Fruit fly (Drosophila melanogaster) whole organism, pupa: ENCODE results near the gene CG13928.
A peak's percentile ranks its signal among the peaks of the same experiment; 100 is the strongest.

Experiments used
- CG10348 ChIP-seq: fragments of 200-800 bp; sonication (Bioruptor generic); IDR thresholded peaks from 2 replicates; pipeline ENCODE4 v1.3.6; 2022; ENCODE audit warnings: missing biosample characterization, missing genetic modification characterization
- CG12605 ChIP-seq: fragments of 200-800 bp; sonication (Bioruptor generic); IDR thresholded peaks from 2 replicates; pipeline ENCODE4 v1.3.6; 2022; ENCODE audit warnings: missing biosample characterization, missing genetic modification characterization
- CG13204 ChIP-seq: fragments of 200-800 bp; sonication (Bioruptor generic); optimal IDR thresholded peaks from 2 replicates; lab custom pipeline; 2018; ENCODE audit warnings: missing biosample characterization, mild to moderate bottlenecking, missing genetic modification characterization, moderate library complexity
- CG14655 ChIP-seq: fragments of 200-800 bp; sonication (Bioruptor generic); optimal IDR thresholded peaks from 3 replicates; lab custom pipeline; 2017; ENCODE audit warnings: mild to moderate bottlenecking, missing biosample characterization, missing genetic modification reagents, missing genetic modification characterization
- CG15710 ChIP-seq: fragments of 200-800 bp; sonication (Bioruptor generic); optimal IDR thresholded peaks from 2 replicates; lab custom pipeline; 2018; ENCODE audit warnings: missing biosample characterization, mild to moderate bottlenecking, missing genetic modification characterization, moderate library complexity
- CG17806 ChIP-seq: fragments of 200-800 bp; sonication (Bioruptor generic); optimal IDR thresholded peaks from 2 replicates; lab custom pipeline; 2018; ENCODE audit warnings: missing biosample characterization, mild to moderate bottlenecking, missing genetic modification characterization, moderate library complexity
- CG32121 ChIP-seq: fragments of 200-800 bp; sonication (Bioruptor generic); IDR thresholded peaks from 2 replicates; pipeline ENCODE4 v1.3.6; 2022; ENCODE audit warnings: missing biosample characterization, missing genetic modification characterization
- CG34367 ChIP-seq: fragments of 200-800 bp; sonication (Bioruptor generic); optimal IDR thresholded peaks from 2 replicates; lab custom pipeline; 2018; ENCODE audit warnings: missing biosample characterization, mild to moderate bottlenecking, missing genetic modification characterization
- CG4496 ChIP-seq: fragments of 200-800 bp; sonication (Bioruptor generic); IDR thresholded peaks from 3 replicates; pipeline ENCODE4 v1.3.6; 2022; ENCODE audit warnings: missing biosample characterization, missing genetic modification characterization
- CG8159 ChIP-seq: fragments of 200-800 bp; sonication (Bioruptor generic); optimal IDR thresholded peaks from 3 replicates; lab custom pipeline; 2018; ENCODE audit warnings: missing biosample characterization, mild to moderate bottlenecking, missing genetic modification characterization, moderate library complexity
- CG8301 ChIP-seq: fragments of 200-800 bp; sonication (Bioruptor generic); optimal IDR thresholded peaks from 2 replicates; lab custom pipeline; 2018; ENCODE audit warnings: missing biosample characterization, mild to moderate bottlenecking, missing genetic modification characterization
- CG9948 ChIP-seq: fragments of 200-800 bp; sonication (Bioruptor generic); optimal IDR thresholded peaks from 2 replicates; lab custom pipeline; 2018; ENCODE audit warnings: missing biosample characterization, mild to moderate bottlenecking, missing genetic modification characterization, moderate library complexity
- D1 ChIP-seq: fragments of 200-800 bp; sonication (Bioruptor generic); optimal IDR thresholded peaks from 2 replicates; lab custom pipeline; 2018; ENCODE audit warnings: missing biosample characterization, mild to moderate bottlenecking, missing genetic modification characterization, moderate library complexity
- EcR ChIP-seq: fragments of 200-800 bp; sonication (Bioruptor generic); optimal IDR thresholded peaks from 3 replicates; lab custom pipeline; 2019; ENCODE audit warnings: missing biosample characterization, missing genetic modification characterization, mild to moderate bottlenecking, moderate library complexity, missing genetic modification reagents
- Ets98B ChIP-seq: fragments of 200-800 bp; sonication (Bioruptor generic); IDR thresholded peaks from 2 replicates; pipeline ENCODE4 v1.3.6; 2022; ENCODE audit warnings: missing biosample characterization, missing genetic modification characterization
- Pif1A ChIP-seq: fragments of 200-800 bp; sonication (Bioruptor generic); optimal IDR thresholded peaks from 3 replicates; lab custom pipeline; 2016; ENCODE audit warnings: missing biosample characterization, missing genetic modification characterization
- Pif1B ChIP-seq: fragments of 200-800 bp; sonication (Bioruptor generic); optimal IDR thresholded peaks from 3 replicates; lab custom pipeline; 2016; ENCODE audit warnings: missing biosample characterization, missing genetic modification characterization
- Snoo ChIP-seq: fragments of 200-800 bp; sonication (Bioruptor generic); optimal IDR thresholded peaks from 3 replicates; lab custom pipeline; 2017; ENCODE audit warnings: missing biosample characterization, mild to moderate bottlenecking, missing genetic modification characterization, inconsistent platforms
- fd96Ca ChIP-seq: fragments of 200-800 bp; sonication (Bioruptor generic); IDR thresholded peaks from 3 replicates; pipeline ENCODE4 v1.3.6; 2022; ENCODE audit warnings: missing biosample characterization, missing genetic modification characterization
- gl ChIP-seq: fragments of 200-800 bp; sonication (Bioruptor generic); optimal IDR thresholded peaks from 2 replicates; lab custom pipeline; 2018; ENCODE audit warnings: missing biosample characterization, mild to moderate bottlenecking, missing genetic modification characterization
- rn ChIP-seq: fragments of 200-800 bp; sonication (Bioruptor generic); IDR thresholded peaks from 2 replicates; pipeline ENCODE4 v1.3.6; 2022; ENCODE audit warnings: missing biosample characterization, missing genetic modification characterization

The CG13928 gene

DNA sequence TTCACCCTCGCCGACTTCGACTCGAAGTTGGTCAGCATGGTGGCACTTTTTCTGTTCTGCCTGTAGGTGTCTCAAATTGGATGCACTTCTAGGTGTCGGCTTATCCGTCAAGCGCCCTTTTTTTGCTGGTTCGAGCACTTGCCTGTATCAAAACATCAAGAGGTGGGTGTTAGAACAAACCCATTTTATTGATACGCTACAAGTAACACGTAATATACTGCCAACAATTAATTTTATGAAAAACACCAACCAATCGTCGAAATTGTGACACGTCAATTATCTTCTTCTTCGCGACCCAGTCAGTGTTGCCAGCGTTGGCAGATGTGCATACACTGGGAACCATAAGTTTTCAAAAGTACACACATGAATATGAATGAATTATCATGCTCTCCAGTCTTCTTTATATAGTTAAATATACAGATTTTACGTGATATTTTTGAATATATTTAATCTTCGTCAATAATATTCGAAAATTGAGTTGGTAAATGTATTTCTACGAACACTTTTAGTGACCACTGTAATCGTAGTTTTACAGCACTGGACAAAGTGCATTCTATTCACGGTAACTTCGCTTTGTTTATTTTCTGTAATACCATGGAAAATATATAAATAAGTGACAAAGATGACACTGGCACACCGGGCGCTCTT is 16.9 kb upstream of the CG13928 start, which contains the start of the genes alphaCOP and CG13919:
Gene alphaCOP, minus strand, starts transcription at position 280 of the 648 bp plus-strand sequence.
Gene CG13919, plus strand, starts transcription at position 548 of the 648 bp plus-strand sequence.
- TF ChIP-seq CG32121 (GFP tag; lab: Robert Waterston, UW) (peak; percentile 98), CG14655 (GFP tag; lab: Kevin White, UChicago) (peak; percentile 94), D1 (tag; lab: Kevin White, UChicago) (no peak), CG13204 (GFP tag; lab: Kevin White, UChicago) (no peak), CG34367 (peak; percentile 97), Snoo (tag; lab: Kevin White, UChicago) (peak; percentile 98), CG4496 (GFP tag; lab: Robert Waterston, UW) (peak; percentile 98), CG12605 (peak; percentile 95), CG15710 (tag; lab: Kevin White, UChicago) (peak; percentile 98), CG10348 (peak; percentile 91), CG17806 (tag; lab: Kevin White, UChicago) (peak; percentile 95), fd96Ca (GFP tag; lab: Robert Waterston, UW) (peak; percentile 95), CG8301 (tag; lab: Kevin White, UChicago) (peak; percentile 95), EcR (GFP tag; lab: Kevin White, UChicago) (peak; percentile 53), Ets98B (GFP tag; lab: Robert Waterston, UW) (peak; percentile 98), CG9948 (tag; lab: Kevin White, UChicago) (peak; percentile 95), Pif1A (peak; percentile 99), Pif1B (GFP tag; lab: Kevin White, UChicago) (peak; percentile 98), gl (tag; lab: Kevin White, UChicago) (peak; percentile 92), CG8159 (peak; percentile 96), rn (peak; percentile 96)

DNA sequence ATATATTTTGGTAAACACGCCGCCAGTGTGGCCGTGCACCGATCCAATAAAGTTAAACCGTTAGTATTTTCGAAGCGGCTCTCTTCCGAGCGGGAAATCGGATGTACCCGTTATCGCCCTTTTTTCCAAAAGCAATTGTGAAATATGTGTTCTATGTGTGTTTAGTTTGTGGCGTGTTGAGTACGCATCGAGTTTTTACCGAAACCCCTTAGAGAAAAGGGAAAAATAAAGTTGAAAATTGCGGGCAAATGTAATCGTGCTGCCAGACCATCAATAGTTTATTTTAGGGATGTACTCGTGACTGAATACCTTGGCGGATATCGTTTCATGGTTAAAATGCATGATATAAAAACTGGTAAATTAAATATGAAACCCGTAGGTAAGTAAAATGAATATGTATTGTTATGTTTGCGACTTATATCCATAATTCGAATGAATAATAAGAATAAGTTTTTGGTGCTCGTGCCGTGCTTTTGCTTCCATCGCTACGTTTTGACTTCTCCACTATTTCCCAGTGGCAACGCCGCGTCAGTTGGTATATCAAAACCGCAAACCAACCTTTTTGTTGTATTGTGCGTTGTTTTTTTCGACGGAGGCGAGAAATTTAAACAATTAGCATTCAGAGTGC is 11.1 kb upstream of the CG13928 start, which contains the start of the genes Mettl2 and Bgb:
Gene Mettl2, minus strand, starts transcription at position 51 of the 628 bp plus-strand sequence.
Gene Bgb, plus strand, starts transcription at position 527 of the 628 bp plus-strand sequence.
- peak; percentile 66 for TF ChIP-seq Snoo (tag; lab: Kevin White, UChicago)
- TF ChIP-seq CG15710 (tag; lab: Kevin White, UChicago): peak; percentile 68
- no peak for TF ChIP-seq gl (tag; lab: Kevin White, UChicago)
- peak; percentile 84 for TF ChIP-seq CG4496 (GFP tag; lab: Robert Waterston, UW)
- peak; percentile 57; the same call in 1 of the 2 replicates for TF ChIP-seq Ets98B (GFP tag; lab: Robert Waterston, UW)
- peak; percentile 57 for TF ChIP-seq rn
- peak; percentile 66 for TF ChIP-seq CG17806 (tag; lab: Kevin White, UChicago)
- no peak for TF ChIP-seq CG13204 (GFP tag; lab: Kevin White, UChicago)
- TF ChIP-seq CG10348: no peak
- no peak for TF ChIP-seq CG8301 (tag; lab: Kevin White, UChicago)
- no peak for TF ChIP-seq D1 (tag; lab: Kevin White, UChicago)
- TF ChIP-seq CG12605: 0 out of 2 replicates have a peak, but pooled peaks have one; percentile 33
- TF ChIP-seq EcR (GFP tag; lab: Kevin White, UChicago): no peak
- TF ChIP-seq CG32121 (GFP tag; lab: Robert Waterston, UW): no peak; the same call in 1 of the 2 replicates
- TF ChIP-seq CG9948 (tag; lab: Kevin White, UChicago): peak; percentile 69
- peak; percentile 50; the same call in 1 of the 3 replicates for TF ChIP-seq fd96Ca (GFP tag; lab: Robert Waterston, UW)
- TF ChIP-seq CG14655 (GFP tag; lab: Kevin White, UChicago): no peak
- peak; percentile 31 for TF ChIP-seq CG34367
- no peak for TF ChIP-seq Pif1B (GFP tag; lab: Kevin White, UChicago)
- TF ChIP-seq CG8159: peak; percentile 75

DNA sequence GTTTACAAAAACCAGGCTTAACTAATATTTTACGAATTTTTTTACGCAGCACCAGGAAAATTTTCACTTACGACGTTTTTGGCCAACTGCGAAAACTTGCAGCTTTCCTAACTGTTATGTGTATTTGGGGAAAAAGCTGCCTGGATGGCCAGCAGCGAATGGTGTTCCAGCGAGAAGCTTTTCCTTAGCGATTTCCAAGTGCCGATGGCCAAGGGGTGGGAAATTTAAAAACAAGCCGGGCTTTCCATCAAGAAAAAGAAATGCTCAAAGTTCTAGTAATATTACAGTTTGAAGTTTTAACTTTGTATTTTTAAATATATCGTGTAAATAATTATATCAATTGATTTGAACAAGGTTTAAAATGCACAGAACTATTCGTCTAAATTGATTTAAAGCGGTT is 9.5 kb upstream of the CG13928 start, which contains the start of gene nSyb:
Gene nSyb, minus strand, starts transcription at position 101 of the 400 bp plus-strand sequence.
- TF ChIP-seq CG4496 (GFP tag; lab: Robert Waterston, UW): no peak
- TF ChIP-seq CG8159: no peak
- TF ChIP-seq CG8301 (tag; lab: Kevin White, UChicago): no peak
- no peak for TF ChIP-seq Pif1A
- no peak for TF ChIP-seq CG17806 (tag; lab: Kevin White, UChicago)
- no peak for TF ChIP-seq Ets98B (GFP tag; lab: Robert Waterston, UW)
- no peak for TF ChIP-seq Snoo (tag; lab: Kevin White, UChicago)
- TF ChIP-seq fd96Ca (GFP tag; lab: Robert Waterston, UW): no peak
- TF ChIP-seq CG32121 (GFP tag; lab: Robert Waterston, UW): no peak
- TF ChIP-seq CG14655 (GFP tag; lab: Kevin White, UChicago): no peak
- no peak for TF ChIP-seq CG9948 (tag; lab: Kevin White, UChicago)
- no peak for TF ChIP-seq CG34367
- no peak for TF ChIP-seq CG12605
- no peak for TF ChIP-seq D1 (tag; lab: Kevin White, UChicago)
- no peak for TF ChIP-seq CG10348
- no peak for TF ChIP-seq Pif1B (GFP tag; lab: Kevin White, UChicago)
- TF ChIP-seq CG15710 (tag; lab: Kevin White, UChicago): no peak
- no peak for TF ChIP-seq CG13204 (GFP tag; lab: Kevin White, UChicago)
- TF ChIP-seq EcR (GFP tag; lab: Kevin White, UChicago): no peak

DNA sequence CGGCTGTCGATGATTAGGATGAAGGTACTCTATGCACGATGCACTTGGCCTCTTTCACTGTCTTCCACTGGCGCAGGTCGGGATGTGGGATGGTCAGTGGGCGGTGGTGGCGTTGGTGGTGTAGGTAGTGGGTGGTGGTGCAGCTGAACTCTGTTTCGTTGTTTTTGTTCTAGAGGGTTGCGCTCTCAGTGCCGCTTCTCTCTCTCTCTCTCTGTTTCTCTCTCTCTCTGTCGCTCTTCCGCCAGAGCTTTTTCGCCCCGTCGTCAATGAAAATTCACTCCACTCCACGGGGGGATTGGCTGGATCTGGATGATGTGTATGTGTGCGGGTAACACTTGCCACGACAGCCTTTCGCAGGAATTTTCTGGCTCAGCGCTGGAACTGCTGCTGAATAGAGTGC is 8.7 kb upstream of the CG13928 start:
- TF ChIP-seq gl (tag; lab: Kevin White, UChicago): no peak
- TF ChIP-seq EcR (GFP tag; lab: Kevin White, UChicago): no peak
- no peak for TF ChIP-seq Ets98B (GFP tag; lab: Robert Waterston, UW)
- TF ChIP-seq CG13204 (GFP tag; lab: Kevin White, UChicago): no peak
- TF ChIP-seq CG9948 (tag; lab: Kevin White, UChicago): no peak
- TF ChIP-seq Pif1B (GFP tag; lab: Kevin White, UChicago): no peak
- TF ChIP-seq CG34367: no peak
- no peak for TF ChIP-seq CG17806 (tag; lab: Kevin White, UChicago)
- no peak for TF ChIP-seq fd96Ca (GFP tag; lab: Robert Waterston, UW)
- TF ChIP-seq CG12605: no peak
- TF ChIP-seq rn: no peak
- TF ChIP-seq CG32121 (GFP tag; lab: Robert Waterston, UW): no peak
- TF ChIP-seq Pif1A: no peak
- TF ChIP-seq Snoo (tag; lab: Kevin White, UChicago): no peak
- no peak for TF ChIP-seq CG4496 (GFP tag; lab: Robert Waterston, UW)
- no peak for TF ChIP-seq CG14655 (GFP tag; lab: Kevin White, UChicago)
